Worm (Caenorhabditis elegans): Measurements from ENCODE around the gene VF13D12L.3.
A peak's percentile ranks its signal among the peaks of the same experiment; 100 is the strongest.

VF13D12L.3 gene

ce11 chrII:11723904-11724303, 18.1 kb downstream of the VF13D12L.3 start, which contains the start of gene ldh-1:
Gene ldh-1 (plus strand): TSS chrII:11724204.
- TF ChIP-seq ceh-19 (GFP tag; optimal IDR thresholded peaks at IDR 0.05) (no peak), sdc-2 (tag; optimal IDR thresholded peaks at IDR 0.05) (no peak), K02D7.2 (tag; optimal IDR thresholded peaks at IDR 0.05) (no peak), ztf-16 (tag; optimal IDR thresholded peaks at IDR 0.05) (no peak), C38D4.7 (GFP tag; optimal IDR thresholded peaks at IDR 0.05) (no peak), pat-9 (tag; optimal IDR thresholded peaks at IDR 0.05) (no peak), pax-1 (tag; optimal IDR thresholded peaks at IDR 0.05) (no peak), zip-5 (tag; optimal IDR thresholded peaks at IDR 0.05) (no peak), npax-4 (tag; optimal IDR thresholded peaks at IDR 0.05) (no peak), fkh-6 (tag; optimal IDR thresholded peaks at IDR 0.05) (no peak), ceh-6 (GFP tag; optimal IDR thresholded peaks at IDR 0.05) (no peak), tbx-7 (tag; optimal IDR thresholded peaks at IDR 0.05) (no peak), pag-3 (tag; optimal IDR thresholded peaks at IDR 0.05; ENCODE audit: borderline replicate concordance) (no peak), nhr-11 (tag; optimal IDR thresholded peaks at IDR 0.05) (no peak), pros-1 (tag; optimal IDR thresholded peaks at IDR 0.05) (no peak), ceh-45 (GFP tag; IDR thresholded peaks at IDR 0.05) (no peak), mec-3 (tag; optimal IDR thresholded peaks at IDR 0.05; ENCODE audit: borderline replicate concordance) (no peak), ceh-30 (tag; optimal IDR thresholded peaks at IDR 0.05) (no peak), ceh-2 (tag; optimal IDR thresholded peaks at IDR 0.05) (no peak), ceh-22 (tag; optimal IDR thresholded peaks at IDR 0.05) (no peak)

- TF ChIP-seq ceh-18 (tag; optimal IDR thresholded peaks at IDR 0.05) (peak; percentile 33), unc-55 (GFP tag; optimal IDR thresholded peaks at IDR 0.05) (peak; percentile 29), ceh-31 (tag; optimal IDR thresholded peaks at IDR 0.05) (peak; percentile 34), unc-42 (tag; optimal IDR thresholded peaks at IDR 0.05) (peak; percentile 86), nfya-1 (tag; optimal IDR thresholded peaks at IDR 0.05) (peak; percentile 17), ceh-48 (tag; optimal IDR thresholded peaks at IDR 0.05) (no peak)
Measured at ce11 chrII:11724362-11724761, 18.6 kb downstream of the VF13D12L.3 start.

ce11 chrII:11725615-11726014, 19.8 kb downstream of the VF13D12L.3 start:
- TF ChIP-seq ztf-16 (tag; optimal IDR thresholded peaks at IDR 0.05) (no peak), hlh-6 (tag; optimal IDR thresholded peaks at IDR 0.05) (no peak), nfya-1 (tag; optimal IDR thresholded peaks at IDR 0.05) (no peak), ceh-19 (GFP tag; optimal IDR thresholded peaks at IDR 0.05) (no peak), pqm-1 (tag; optimal IDR thresholded peaks at IDR 0.05) (no peak), ceh-9 (tag; optimal IDR thresholded peaks at IDR 0.05) (no peak), gmeb-2 (tag; optimal IDR thresholded peaks at IDR 0.05) (no peak), Y22D7AL.16 (tag; optimal IDR thresholded peaks at IDR 0.05) (no peak), dve-1 (tag; optimal IDR thresholded peaks at IDR 0.05) (no peak), ceh-48 (tag; optimal IDR thresholded peaks at IDR 0.05) (no peak), elt-4 (tag; optimal IDR thresholded peaks at IDR 0.05) (no peak), ceh-30 (tag; optimal IDR thresholded peaks at IDR 0.05) (no peak), ets-4 (tag; optimal IDR thresholded peaks at IDR 0.05) (no peak), pat-9 (tag; optimal IDR thresholded peaks at IDR 0.05) (no peak)

DNA sequence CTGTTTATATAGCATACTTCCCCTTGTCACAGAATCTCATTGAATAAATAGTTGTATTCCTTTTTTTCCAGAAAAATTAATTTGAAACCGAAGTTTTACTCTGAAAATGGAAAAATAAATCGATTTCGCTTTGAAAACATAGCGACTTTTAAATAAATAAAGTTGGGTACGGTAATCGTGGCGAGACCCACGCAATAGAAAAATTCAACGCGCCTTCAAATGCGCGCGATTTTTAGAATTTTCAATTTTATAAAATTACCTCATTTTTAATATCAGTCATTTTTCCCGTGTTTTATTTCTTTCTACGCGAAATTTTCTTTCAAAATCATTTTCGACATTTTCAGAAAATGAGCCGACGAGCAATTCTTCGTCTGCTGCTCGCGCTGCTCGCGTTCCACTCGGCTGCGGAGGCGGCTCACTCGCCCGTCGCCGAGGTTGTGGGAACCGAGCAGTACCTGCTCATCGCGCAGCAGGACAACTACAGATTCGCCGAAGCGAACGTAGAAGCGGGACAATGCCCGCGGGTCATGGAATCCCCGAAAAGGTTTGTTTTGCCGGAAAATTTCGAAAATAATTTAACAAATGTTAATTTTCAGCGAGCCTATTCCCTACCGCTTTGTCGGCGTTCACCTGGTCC, 20.8 kb downstream of the VF13D12L.3 start, which contains the start of gene F13D12.5:
Gene F13D12.5, plus strand, starts transcription at position 345 of the 637 bp plus-strand sequence.
- TF ChIP-seq ceh-19 (GFP tag; optimal IDR thresholded peaks at IDR 0.05), result no peak
- no peak for TF ChIP-seq F13H6.1 (tag; optimal IDR thresholded peaks at IDR 0.05)
- no peak for TF ChIP-seq lim-6 (tag; optimal IDR thresholded peaks at IDR 0.05)
- TF ChIP-seq ceh-34 (tag; optimal IDR thresholded peaks at IDR 0.05), result no peak
- no peak for TF ChIP-seq rnt-1 (tag; optimal IDR thresholded peaks at IDR 0.05)
- TF ChIP-seq dve-1 (tag; optimal IDR thresholded peaks at IDR 0.05), result no peak
- no peak for TF ChIP-seq fax-1 (tag; optimal IDR thresholded peaks at IDR 0.05)
- TF ChIP-seq pha-4 (tag; optimal IDR thresholded peaks at IDR 0.05), result no peak
- no peak for TF ChIP-seq nhr-232 (tag; optimal IDR thresholded peaks at IDR 0.05)
- no peak for TF ChIP-seq hlh-13 (GFP tag; optimal IDR thresholded peaks at IDR 0.05)
- no peak for TF ChIP-seq sox-2 (GFP tag; IDR thresholded peaks at IDR 0.05)
- TF ChIP-seq C08G9.2 (tag; optimal IDR thresholded peaks at IDR 0.05), result no peak
- no peak for TF ChIP-seq ttx-3 (tag; optimal IDR thresholded peaks at IDR 0.05)
- no peak for TF ChIP-seq odd-2 (tag; optimal IDR thresholded peaks at IDR 0.05)
- TF ChIP-seq eyg-1 (tag; optimal IDR thresholded peaks at IDR 0.05), result no peak
- TF ChIP-seq unc-3 (GFP tag; conservative IDR thresholded peaks at IDR 0.05), result no peak
- no peak for TF ChIP-seq unc-3 (tag; optimal IDR thresholded peaks at IDR 0.05)
- no peak for TF ChIP-seq K02D7.2 (tag; optimal IDR thresholded peaks at IDR 0.05)
- no peak for TF ChIP-seq ceh-9 (tag; optimal IDR thresholded peaks at IDR 0.05)
- no peak for TF ChIP-seq Y22D7AL.16 (tag; optimal IDR thresholded peaks at IDR 0.05)

Data from whole organism, late embryonic.